Fruit fly (Drosophila melanogaster) Kc167 (cell line): Measurements from ENCODE around the gene dpy.

ENCODE experiments used
- Myc ChIP-seq: fragments of >200 bp; optimal IDR thresholded peaks from 2 replicates; lab custom pipeline; 2017; ENCODE audit warnings: missing external identifiers
- Sin3A ChIP-seq: fragments of >200 bp; optimal IDR thresholded peaks from 2 replicates; lab custom pipeline; 2018; ENCODE audit warnings: missing external identifiers
- h ChIP-seq: fragments of >200 bp; optimal IDR thresholded peaks from 3 replicates; lab custom pipeline; 2018; ENCODE audit warnings: missing external identifiers
- insv ChIP-seq: fragments of >200 bp; optimal IDR thresholded peaks from 3 replicates; lab custom pipeline; 2018; ENCODE audit warnings: missing external identifiers
- psq ChIP-seq: fragments of >200 bp; optimal IDR thresholded peaks from 2 replicates; lab custom pipeline; 2017; ENCODE audit warnings: missing external identifiers
- ttk ChIP-seq: sonication (Bioruptor generic); optimal IDR thresholded peaks from 2 replicates; lab custom pipeline; 2017; ENCODE audit warnings: missing external identifiers

dpy gene

DNA sequence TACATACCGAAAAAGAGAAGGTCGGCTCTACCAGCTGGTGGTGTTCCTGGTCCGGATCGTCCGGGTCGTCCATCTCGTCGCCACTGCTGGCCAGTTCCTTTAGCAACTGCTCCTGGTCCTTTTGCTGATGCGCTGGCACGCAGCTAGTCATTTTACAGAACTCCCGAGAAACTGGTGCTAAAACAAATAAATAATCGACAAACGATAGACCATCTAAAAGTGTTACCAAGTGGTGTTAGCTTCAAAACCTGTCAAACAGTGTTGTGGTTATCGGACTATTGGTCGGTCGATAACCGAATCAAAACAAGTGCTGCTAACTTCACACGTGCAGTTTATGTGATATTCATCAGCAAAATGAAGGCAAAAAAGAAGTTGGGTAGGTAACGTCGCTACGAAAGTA, 169.6 kb downstream of the dpy start, which contains the start of the genes morgue and Elp3:
morgue (minus strand) TSS at position 224 of the 400 bp plus-strand sequence.
Elp3 (plus strand) TSS at position 276 of the 400 bp plus-strand sequence.
- TF ChIP-seq h (lab: Kevin White, UChicago) (no peak), Myc (lab: Kevin White, UChicago) (no peak), ttk (lab: Kevin White, UChicago) (no peak), psq (lab: Kevin White, UChicago) (no peak), Sin3A (lab: Kevin White, UChicago) (no peak), insv (lab: Kevin White, UChicago) (no peak)

DNA sequence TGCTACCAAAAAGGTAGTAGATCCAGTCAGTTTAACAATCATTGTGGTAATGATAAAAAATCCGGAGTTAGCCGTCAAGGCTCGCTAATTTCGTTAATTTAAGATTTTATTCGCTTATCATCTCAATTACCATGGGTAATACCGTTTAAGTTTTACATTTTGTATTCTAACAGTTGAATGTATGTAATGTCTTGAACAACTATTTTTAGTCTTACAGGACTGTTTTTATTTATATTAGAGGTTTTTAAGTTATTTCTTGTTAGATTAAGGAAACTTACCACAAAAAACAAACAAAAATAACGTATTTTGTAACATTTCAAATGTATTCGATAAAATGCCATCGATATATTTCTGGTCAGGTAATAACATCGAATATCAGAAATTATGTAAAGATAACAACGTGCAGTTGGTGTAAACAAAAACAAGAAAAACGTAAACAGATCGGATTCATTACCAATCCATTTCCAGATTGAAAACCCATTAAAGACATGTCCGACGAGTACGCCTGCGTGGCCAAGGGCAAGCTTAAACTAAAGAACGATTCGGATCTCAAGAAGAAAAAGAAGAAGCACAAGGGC, 172.0 kb downstream of the dpy start, which contains the start of the genes Sfp24F and CG15432:
Sfp24F (minus strand) TSS at position 51 of the 578 bp plus-strand sequence.
CG15432 (plus strand) TSS at position 311 of the 578 bp plus-strand sequence.
- TF ChIP-seq Sin3A (lab: Kevin White, UChicago): no peak

DNA sequence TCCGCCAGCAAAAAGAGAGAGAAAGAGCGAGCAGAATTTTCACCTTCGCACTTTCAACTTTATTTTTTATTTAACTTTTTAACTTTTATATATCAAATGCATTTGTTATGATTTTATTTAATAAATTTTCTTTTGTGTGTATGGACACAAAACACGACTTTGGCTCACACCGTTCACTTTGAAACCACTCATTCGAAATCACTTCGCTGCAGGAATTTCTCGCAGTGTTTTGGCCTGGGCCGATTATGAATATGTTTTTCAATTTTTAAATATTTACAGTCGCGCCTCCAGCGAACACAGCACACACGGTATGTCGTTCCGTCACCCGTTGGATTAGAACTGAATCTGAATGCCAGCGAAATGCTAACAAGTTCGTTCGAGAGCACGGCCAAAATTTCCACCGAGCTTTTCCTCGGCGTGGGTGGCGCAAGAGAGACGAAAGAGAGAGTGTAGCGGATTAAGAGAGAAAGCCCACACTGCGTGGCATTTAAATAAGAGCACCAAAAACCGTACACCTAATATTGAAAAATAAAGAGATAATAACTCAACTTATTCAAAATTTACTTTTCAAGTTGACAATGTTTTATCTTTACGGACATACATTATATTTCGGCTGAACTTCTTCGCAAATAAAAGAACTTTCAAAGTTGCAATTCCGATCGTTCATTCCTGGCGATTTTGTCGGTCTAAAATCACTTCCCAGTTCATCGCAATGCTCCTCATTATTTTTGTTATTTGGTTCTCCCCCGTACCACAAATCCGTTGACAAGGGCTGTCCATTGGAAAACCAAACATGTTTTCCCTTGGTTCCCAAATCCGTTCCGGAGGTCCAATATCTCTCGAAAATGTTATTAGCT, 173.0 kb downstream of the dpy start, which contains the start of gene CG15431:
CG15431 (minus strand) TSS at position 402 of the 857 bp plus-strand sequence.
- TF ChIP-seq ttk (lab: Kevin White, UChicago): no peak

DNA sequence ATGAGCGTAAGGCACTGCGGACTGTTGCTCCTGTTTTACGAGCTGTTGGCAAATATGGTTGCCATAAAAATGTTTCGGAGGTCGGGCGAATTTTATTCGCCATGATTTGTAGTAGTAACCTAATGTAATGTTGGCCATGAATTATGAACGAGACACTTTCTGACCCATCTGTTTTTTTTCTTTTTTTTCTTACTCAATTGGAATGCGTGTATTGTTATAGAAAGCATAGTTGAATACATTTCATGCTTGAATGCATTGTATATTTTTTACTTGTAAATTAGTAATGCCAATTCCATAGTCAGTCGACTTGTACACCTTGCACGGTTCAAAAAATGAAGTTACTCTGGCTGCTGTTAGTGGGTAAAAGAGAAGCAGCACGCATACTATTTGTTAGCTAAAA, 176.6 kb downstream of the dpy start, which contains the start of gene CG43056:
CG43056 (plus strand) TSS at position 301 of the 400 bp plus-strand sequence.
- TF ChIP-seq Myc (lab: Kevin White, UChicago) (no peak), ttk (lab: Kevin White, UChicago) (no peak), psq (lab: Kevin White, UChicago) (no peak), Sin3A (lab: Kevin White, UChicago) (no peak), insv (lab: Kevin White, UChicago) (no peak), h (lab: Kevin White, UChicago) (no peak)

DNA sequence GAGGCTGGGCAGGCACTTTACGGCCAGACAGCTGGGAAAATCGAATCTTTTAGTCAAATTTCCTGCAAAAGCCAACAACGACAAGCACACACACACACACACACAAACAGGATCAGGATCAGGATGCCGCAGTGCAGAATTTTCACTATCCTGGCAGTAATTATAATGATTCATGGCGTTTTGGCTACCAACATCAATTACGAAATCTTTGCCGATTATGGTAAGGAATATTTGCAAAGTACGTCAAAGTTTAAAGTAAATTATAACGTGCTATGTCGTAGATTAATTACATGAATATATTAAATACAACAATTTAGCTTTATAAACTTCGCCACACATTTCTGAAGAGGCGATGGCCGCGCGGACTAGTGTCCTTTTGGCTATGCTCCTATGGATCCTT, 180.5 kb downstream of the dpy start, which contains the start of the genes CG34177 and CG34178:
CG34177 (plus strand) TSS at position 301 of the 400 bp plus-strand sequence.
CG34178 (plus strand) TSS at position 301 of the 400 bp plus-strand sequence.
- TF ChIP-seq ttk (lab: Kevin White, UChicago): no peak
- no peak for TF ChIP-seq insv (lab: Kevin White, UChicago)
- TF ChIP-seq psq (lab: Kevin White, UChicago): no peak
